Fruit fly (Drosophila melanogaster) whole organism, embryonic: ENCODE measurements around the gene Ppt1.

Source experiments
- Atf6 ChIP-seq: fragments of 200-800 bp; sonication (Bioruptor generic); IDR thresholded peaks from 2 replicates; pipeline ENCODE4 v1.3.6; 2022; ENCODE audit warnings: missing biosample characterization, missing genetic modification characterization
- CG10209 ChIP-seq: fragments of 200-800 bp; sonication (Bioruptor generic); optimal IDR thresholded peaks from 3 replicates; lab custom pipeline; 2017; ENCODE audit warnings: missing biosample characterization, mild to moderate bottlenecking, missing genetic modification characterization, missing genetic modification reagents
- CG10462 ChIP-seq: fragments of 200-800 bp; sonication (Bioruptor generic); optimal IDR thresholded peaks from 2 replicates; lab custom pipeline; 2016; ENCODE audit warnings: missing biosample characterization, missing genetic modification characterization
- CG11085 ChIP-seq: fragments of 200-800 bp; sonication (Bioruptor generic); IDR thresholded peaks from 2 replicates; pipeline ENCODE4 v1.3.6; 2022; ENCODE audit warnings: missing biosample characterization, missing genetic modification characterization
- CG13296 ChIP-seq: fragments of 200-800 bp; sonication (Bioruptor generic); optimal IDR thresholded peaks from 3 replicates; lab custom pipeline; 2018; ENCODE audit warnings: missing biosample characterization, mild to moderate bottlenecking, missing genetic modification characterization
- CG13775 ChIP-seq: fragments of 200-800 bp; sonication (Bioruptor generic); optimal IDR thresholded peaks from 3 replicates; lab custom pipeline; 2017; ENCODE audit warnings: missing biosample characterization, mild to moderate bottlenecking, missing genetic modification characterization
- CG14014 ChIP-seq: fragments of 200-800 bp; sonication (Bioruptor generic); IDR thresholded peaks from 2 replicates; pipeline ENCODE4 v1.3.6; 2022; ENCODE audit warnings: missing biosample characterization, missing genetic modification characterization
- CG15073 ChIP-seq: fragments of 200-800 bp; sonication (Bioruptor generic); optimal IDR thresholded peaks from 2 replicates; lab custom pipeline; 2016; ENCODE audit warnings: missing biosample characterization, missing genetic modification characterization
- CG15269 ChIP-seq: fragments of 200-800 bp; sonication (Bioruptor generic); optimal IDR thresholded peaks from 2 replicates; lab custom pipeline; 2018; ENCODE audit warnings: missing biosample characterization, mild to moderate bottlenecking, missing genetic modification characterization, moderate library complexity
- CG16779 ChIP-seq: fragments of 200-800 bp; sonication (Bioruptor generic); IDR thresholded peaks from 2 replicates; pipeline ENCODE4 v1.3.6; 2022; ENCODE audit warnings: missing biosample characterization, missing genetic modification characterization
- CG18476 ChIP-seq: fragments of 200-800 bp; sonication (Bioruptor generic); optimal IDR thresholded peaks from 2 replicates; lab custom pipeline; 2016; ENCODE audit warnings: missing biosample characterization, mild to moderate bottlenecking, missing genetic modification characterization
- CG6791 ChIP-seq: fragments of 200-800 bp; sonication (Bioruptor generic); IDR thresholded peaks from 3 replicates; pipeline ENCODE4 v1.3.6; 2022; ENCODE audit warnings: missing biosample characterization, missing genetic modification characterization; ENCODE audit not compliant: partially characterized antibody
- CG7786 ChIP-seq: fragments of 200-800 bp; sonication (Bioruptor generic); optimal IDR thresholded peaks from 2 replicates; lab custom pipeline; 2016; ENCODE audit warnings: missing biosample characterization, missing genetic modification characterization
- CG8281 ChIP-seq: fragments of 200-800 bp; sonication (Bioruptor generic); optimal IDR thresholded peaks from 2 replicates; lab custom pipeline; 2018; ENCODE audit warnings: missing biosample characterization, mild to moderate bottlenecking, missing genetic modification characterization, moderate library complexity
- CG8765 ChIP-seq: fragments of 200-800 bp; sonication (Bioruptor generic); IDR thresholded peaks from 2 replicates; pipeline ENCODE4 v1.3.6; 2022; ENCODE audit warnings: missing biosample characterization, missing genetic modification characterization
- Deaf1 ChIP-seq: fragments of 200-800 bp; optimal IDR thresholded peaks from 3 replicates; lab custom pipeline; 2019; ENCODE audit warnings: missing biosample characterization, mild to moderate bottlenecking, missing genetic modification characterization, moderate library complexity
- Drgx ChIP-seq: fragments of 200-800 bp; sonication (Bioruptor generic); IDR thresholded peaks from 2 replicates; pipeline ENCODE4 v1.3.6; 2022; ENCODE audit warnings: missing biosample characterization, missing genetic modification characterization
- HmgD ChIP-seq: fragments of 200-800 bp; sonication (Bioruptor generic); optimal IDR thresholded peaks from 3 replicates; lab custom pipeline; 2016; ENCODE audit warnings: missing biosample characterization, missing genetic modification characterization
- Med ChIP-seq: fragments of 200-800 bp; sonication (Bioruptor generic); peaks from one replicate; lab custom pipeline; 2016; ENCODE audit warnings: missing biosample characterization, missing genetic modification characterization, mild to moderate bottlenecking, inconsistent platforms, moderate library complexity
- Rx ChIP-seq: fragments of 200-800 bp; sonication (Bioruptor generic); IDR thresholded peaks from 2 replicates; pipeline ENCODE4 v1.3.6; 2022; ENCODE audit warnings: missing biosample characterization, missing genetic modification characterization
- ab ChIP-seq: fragments of 200-800 bp; sonication (Bioruptor generic); optimal IDR thresholded peaks from 2 replicates; lab custom pipeline; 2016; ENCODE audit warnings: missing biosample characterization, missing genetic modification characterization
- ash1 ChIP-seq: fragments of 200-800 bp; sonication (Bioruptor generic); optimal IDR thresholded peaks from 2 replicates; lab custom pipeline; 2018; ENCODE audit warnings: missing biosample characterization, mild to moderate bottlenecking, missing genetic modification characterization
- bcd ChIP-seq: fragments of 200-800 bp; sonication (Bioruptor generic); optimal IDR thresholded peaks from 2 replicates; lab custom pipeline; 2017; ENCODE audit warnings: missing biosample characterization, mild to moderate bottlenecking, missing genetic modification characterization
- cas ChIP-seq: fragments of 200-800 bp; sonication (Bioruptor generic); IDR thresholded peaks from 2 replicates; pipeline ENCODE4 v1.3.6; 2022; ENCODE audit warnings: missing biosample characterization, missing genetic modification characterization
- crol ChIP-seq: fragments of 200-800 bp; sonication (Bioruptor generic); IDR thresholded peaks from 2 replicates; pipeline ENCODE4 v1.3.6; 2022; ENCODE audit warnings: missing biosample characterization, missing genetic modification characterization
- crp ChIP-seq, 2 experiments: fragments of 200-800 bp; sonication (Bioruptor generic); optimal IDR thresholded peaks; 2 replicates in 1 of 2; 3 replicates in 1 of 2; lab custom pipeline; 2017; ENCODE audit warnings: missing biosample characterization in 2 of 2, missing genetic modification characterization in 2 of 2, mild to moderate bottlenecking in 1 of 2, moderate library complexity in 1 of 2
- dimm ChIP-seq: fragments of 200-800 bp; sonication (Bioruptor generic); IDR thresholded peaks from 2 replicates; pipeline ENCODE4 v1.3.6; 2022; ENCODE audit warnings: missing biosample characterization, missing genetic modification characterization
- dpn ChIP-seq, 2 experiments: fragments of 200-800 bp; sonication (Bioruptor generic); optimal IDR thresholded peaks; 3 replicates each; lab custom pipeline; 2016; ENCODE audit warnings: missing biosample characterization in 2 of 2, missing genetic modification characterization in 2 of 2
- emc ChIP-seq: fragments of 200-800 bp; sonication (Bioruptor generic); optimal IDR thresholded peaks from 2 replicates; lab custom pipeline; 2016; ENCODE audit warnings: missing biosample characterization, missing genetic modification characterization
- ewg ChIP-seq: fragments of 200-800 bp; sonication (Bioruptor generic); optimal IDR thresholded peaks from 3 replicates; lab custom pipeline; 2017; ENCODE audit warnings: mild to moderate bottlenecking, missing biosample characterization, missing genetic modification reagents, missing genetic modification characterization
- fd102C ChIP-seq: fragments of 200-800 bp; sonication (Bioruptor generic); optimal IDR thresholded peaks from 2 replicates; lab custom pipeline; 2018; ENCODE audit warnings: missing biosample characterization, mild to moderate bottlenecking, missing genetic modification characterization, moderate library complexity
- gce ChIP-seq: fragments of 200-800 bp; sonication (Bioruptor generic); IDR thresholded peaks from 3 replicates; pipeline ENCODE4 v1.3.6; 2022; ENCODE audit warnings: missing biosample characterization, missing genetic modification characterization
- gsb ChIP-seq: fragments of 200-800 bp; sonication (Bioruptor generic); IDR thresholded peaks from 2 replicates; pipeline ENCODE4 v1.3.6; 2022; ENCODE audit warnings: missing biosample characterization, missing genetic modification characterization
- her ChIP-seq: fragments of 200-800 bp; sonication (Bioruptor generic); optimal IDR thresholded peaks from 2 replicates; lab custom pipeline; 2016; ENCODE audit warnings: missing biosample characterization, missing genetic modification characterization
- hkb ChIP-seq, 2 experiments: fragments of 200-800 bp in 1 of 2; fragments of >200 bp in 1 of 2; sonication (Bioruptor generic) in 1 of 2; IDR thresholded peaks in 1 of 2; optimal IDR thresholded peaks in 1 of 2; 2 replicates each; pipeline versions ENCODE4 v1.3.6 to Lab custom; 2017 to 2022; ENCODE audit warnings: missing biosample characterization in 1 of 2, missing genetic modification characterization in 1 of 2
- ind ChIP-seq: fragments of 200-800 bp; sonication (Bioruptor generic); optimal IDR thresholded peaks from 3 replicates; lab custom pipeline; 2016; ENCODE audit warnings: missing biosample characterization, missing genetic modification characterization
- nom ChIP-seq: fragments of 200-800 bp; sonication (Bioruptor generic); optimal IDR thresholded peaks from 2 replicates; lab custom pipeline; 2017; ENCODE audit warnings: missing biosample characterization, missing genetic modification characterization, mild to moderate bottlenecking, moderate library complexity, missing genetic modification reagents
- oc ChIP-seq: fragments of 200-800 bp; sonication (Bioruptor generic); optimal IDR thresholded peaks from 2 replicates; lab custom pipeline; 2018; ENCODE audit warnings: missing biosample characterization, mild to moderate bottlenecking, missing genetic modification characterization, moderate library complexity
- peb ChIP-seq: fragments of 200-800 bp; sonication (Bioruptor generic); IDR thresholded peaks from 2 replicates; pipeline ENCODE4 v1.3.6; 2022; ENCODE audit warnings: missing biosample characterization, missing genetic modification characterization
- slbo ChIP-seq: fragments of 200-800 bp; sonication (Bioruptor generic); IDR thresholded peaks from 2 replicates; pipeline ENCODE4 v1.3.6; 2022; ENCODE audit warnings: missing biosample characterization, missing genetic modification characterization
- slou ChIP-seq: fragments of 200-800 bp; sonication (Bioruptor generic); optimal IDR thresholded peaks from 3 replicates; lab custom pipeline; 2016; ENCODE audit warnings: missing biosample characterization, missing genetic modification characterization
- stwl ChIP-seq: fragments of 200-800 bp; sonication (Bioruptor generic); optimal IDR thresholded peaks from 3 replicates; lab custom pipeline; 2018; ENCODE audit warnings: missing biosample characterization, mild to moderate bottlenecking, missing genetic modification characterization, moderate library complexity
- trem ChIP-seq: fragments of 200-800 bp; optimal IDR thresholded peaks from 3 replicates; lab custom pipeline; 2019; ENCODE audit warnings: missing biosample characterization, mild to moderate bottlenecking, missing genetic modification characterization, moderate library complexity
- vfl ChIP-seq: fragments of 200-800 bp; sonication (Bioruptor generic); optimal IDR thresholded peaks from 2 replicates; lab custom pipeline; 2016; ENCODE audit warnings: missing biosample characterization, missing genetic modification characterization
- zen ChIP-seq: fragments of 200-800 bp; sonication (Bioruptor generic); optimal IDR thresholded peaks from 3 replicates; lab custom pipeline; 2018; ENCODE audit warnings: missing biosample characterization, mild to moderate bottlenecking, missing genetic modification characterization, moderate library complexity
- zen2 ChIP-seq: fragments of 200-800 bp; sonication (Bioruptor generic); IDR thresholded peaks from 3 replicates; pipeline ENCODE4 v1.3.6; 2022; ENCODE audit warnings: missing biosample characterization, missing genetic modification characterization; ENCODE audit not compliant: partially characterized antibody

Ppt1 gene

dm6 chrX:8658047-8658446 lies 32.0 kb downstream of the Ppt1 start:
- TF ChIP-seq crol (GFP tag; lab: Robert Waterston, UW) (peak; percentile 62), oc (peak; percentile 16), Deaf1 (tag; lab: Kevin White, UChicago) (no peak)

dm6 chrX:8656550-8657431 lies 33.2 kb downstream of the Ppt1 start:
- TF ChIP-seq bcd (GFP tag; lab: Kevin White, UChicago) (peak; percentile 65), CG10209 (GFP tag; lab: Kevin White, UChicago) (peak; percentile 70), slou (no peak), CG8765 (peak; percentile 69; the same call in 1 of the 2 replicates), Rx (peak; percentile 63), CG15269 (tag; lab: Kevin White, UChicago) (peak; percentile 63), CG18476 (GFP tag; lab: Kevin White, UChicago) (peak; percentile 32), dimm (GFP tag; lab: Robert Waterston, UW) (no peak; the same call in 1 of the 2 replicates), crp (GFP tag; optimal IDR thresholded peaks at IDR 0.05; lab: Kevin White, UChicago) (peak in 1 of 2 experiments; percentile 5), CG15073 (GFP tag; lab: Kevin White, UChicago) (no peak), stwl (tag; lab: Kevin White, UChicago) (peak; percentile 33), ewg (GFP tag; lab: Kevin White, UChicago) (peak; percentile 55), fd102C (GFP tag; lab: Kevin White, UChicago) (peak; percentile 32), emc (GFP tag; lab: Kevin White, UChicago) (no peak), Atf6 (no peak), hkb (optimal IDR thresholded peaks at IDR 0.05; lab: Kevin White, UChicago) (no peak), hkb (GFP tag; IDR thresholded peaks at IDR 0.05; lab: Robert Waterston, UW) (peak; percentile 64; the same call in 1 of the 2 replicates), cas (no peak), ind (GFP tag; lab: Kevin White, UChicago) (peak; percentile 55), HmgD (peak; percentile 3), CG11085 (GFP tag; lab: Robert Waterston, UW) (no peak), Drgx (GFP tag; lab: Robert Waterston, UW) (peak; percentile 19; the same call in 1 of the 2 replicates), CG10462 (GFP tag; lab: Kevin White, UChicago) (peak; percentile 55), nom (GFP tag; lab: Kevin White, UChicago) (peak; percentile 35), dpn (GFP tag; optimal IDR thresholded peaks at IDR 0.05; lab: Kevin White, UChicago) (peak; percentile 65 to 67), peb (peak; percentile 13; the same call in 1 of the 2 replicates), CG7786 (GFP tag; lab: Kevin White, UChicago) (peak; percentile 67), CG6791 (GFP tag; lab: Robert Waterston, UW) (no peak), CG13775 (peak; percentile 68), zen2 (GFP tag; lab: Robert Waterston, UW) (no peak), ab (GFP tag; lab: Kevin White, UChicago) (peak; percentile 53), her (GFP tag; lab: Kevin White, UChicago) (peak; percentile 62), gsb (GFP tag; lab: Robert Waterston, UW) (0 out of 2 replicates have a peak, but pooled peaks have one; percentile 23), vfl (GFP tag; lab: Kevin White, UChicago) (no peak), zen (tag; lab: Kevin White, UChicago) (peak; percentile 89), ash1 (GFP tag; lab: Kevin White, UChicago) (no peak), CG16779 (GFP tag; lab: Robert Waterston, UW) (no peak), Med (GFP tag; lab: Kevin White, UChicago) (peak; percentile 94), CG14014 (peak; percentile 35; the same call in 1 of the 2 replicates), CG13296 (peak; percentile 15), trem (tag; lab: Kevin White, UChicago) (peak; percentile 71), slbo (no peak), CG8281 (tag; lab: Kevin White, UChicago) (peak; percentile 43), gce (GFP tag; lab: Robert Waterston, UW) (peak; percentile 60; the same call in 1 of the 3 replicates)
